Worm (Caenorhabditis elegans): ENCODE results near the gene F12F6.1.

The F12F6.1 gene

ce11 chrIV:11594191-11594673 is 10.5 kb downstream of the F12F6.1 start, which contains the start of gene mig-38 (continued):
- TF ChIP-seq syd-9 (tag; optimal IDR thresholded peaks at IDR 0.05) (peak; percentile 44), pag-3 (tag; optimal IDR thresholded peaks at IDR 0.05; ENCODE audit: borderline replicate concordance) (no peak), nhr-232 (tag; optimal IDR thresholded peaks at IDR 0.05) (no peak), unc-55 (GFP tag; optimal IDR thresholded peaks at IDR 0.05) (no peak), mec-3 (tag; optimal IDR thresholded peaks at IDR 0.05; ENCODE audit: borderline replicate concordance) (peak; percentile 31), ceh-9 (tag; optimal IDR thresholded peaks at IDR 0.05) (no peak), dve-1 (tag; optimal IDR thresholded peaks at IDR 0.05) (no peak), ceh-31 (tag; optimal IDR thresholded peaks at IDR 0.05) (peak; percentile 25), gmeb-2 (tag; optimal IDR thresholded peaks at IDR 0.05) (no peak), ama-1 (optimal IDR thresholded peaks at IDR 0.05) (peak; percentile 84)

- TF ChIP-seq pax-1 (tag; optimal IDR thresholded peaks at IDR 0.05) (no peak), ceh-34 (tag; optimal IDR thresholded peaks at IDR 0.05) (no peak), Y22D7AL.16 (tag; optimal IDR thresholded peaks at IDR 0.05) (no peak), ceh-24 (tag; optimal IDR thresholded peaks at IDR 0.05) (no peak), ceh-18 (tag; optimal IDR thresholded peaks at IDR 0.05) (no peak), nhr-11 (tag; optimal IDR thresholded peaks at IDR 0.05) (no peak), pha-4 (tag; optimal IDR thresholded peaks at IDR 0.05) (no peak), pros-1 (tag; optimal IDR thresholded peaks at IDR 0.05) (no peak), F13H6.1 (tag; optimal IDR thresholded peaks at IDR 0.05) (no peak), rnt-1 (tag; optimal IDR thresholded peaks at IDR 0.05) (no peak), fkh-10 (GFP tag; optimal IDR thresholded peaks at IDR 0.05) (no peak), mec-3 (tag; optimal IDR thresholded peaks at IDR 0.05; ENCODE audit: borderline replicate concordance) (no peak), ttx-3 (tag; optimal IDR thresholded peaks at IDR 0.05) (no peak)
Observed at ce11 chrIV:11597079-11597478, 13.3 kb downstream of the F12F6.1 start.

- TF ChIP-seq lim-6 (tag; optimal IDR thresholded peaks at IDR 0.05) (no peak), nhr-11 (tag; optimal IDR thresholded peaks at IDR 0.05) (no peak), hlh-30 (tag; optimal IDR thresholded peaks at IDR 0.05; ENCODE audit: insufficient read depth) (no peak), madf-2 (tag; optimal IDR thresholded peaks at IDR 0.05) (no peak), pha-4 (tag; optimal IDR thresholded peaks at IDR 0.05) (no peak), fkh-10 (GFP tag; optimal IDR thresholded peaks at IDR 0.05) (no peak), che-1 (tag; optimal IDR thresholded peaks at IDR 0.05) (no peak), zip-5 (tag; optimal IDR thresholded peaks at IDR 0.05) (no peak), sox-2 (GFP tag; IDR thresholded peaks at IDR 0.05) (no peak), C38D4.7 (GFP tag; optimal IDR thresholded peaks at IDR 0.05) (no peak), Y22D7AL.16 (tag; optimal IDR thresholded peaks at IDR 0.05) (no peak), tbx-7 (tag; optimal IDR thresholded peaks at IDR 0.05) (no peak), ref-2 (tag; optimal IDR thresholded peaks at IDR 0.05) (no peak)
Observed at ce11 chrIV:11599717-11600116, 16.0 kb downstream of the F12F6.1 start.

ce11 chrIV:11601721-11602405 is 18.1 kb downstream of the F12F6.1 start:
- TF ChIP-seq nhr-11 (tag; optimal IDR thresholded peaks at IDR 0.05) (no peak), ets-4 (tag; optimal IDR thresholded peaks at IDR 0.05) (no peak), hlh-13 (GFP tag; optimal IDR thresholded peaks at IDR 0.05) (no peak), Y22D7AL.16 (tag; optimal IDR thresholded peaks at IDR 0.05) (no peak), lin-11 (tag; optimal IDR thresholded peaks at IDR 0.05) (no peak), hlh-30 (tag; optimal IDR thresholded peaks at IDR 0.05; ENCODE audit: insufficient read depth) (no peak), madf-2 (tag; optimal IDR thresholded peaks at IDR 0.05) (no peak), pqm-1 (tag; optimal IDR thresholded peaks at IDR 0.05) (no peak), ceh-14 (tag; optimal IDR thresholded peaks at IDR 0.05) (no peak), C08G9.2 (tag; optimal IDR thresholded peaks at IDR 0.05) (no peak), pat-9 (tag; optimal IDR thresholded peaks at IDR 0.05) (peak; percentile 8), unc-86 (tag; optimal IDR thresholded peaks at IDR 0.05) (no peak), mec-3 (tag; optimal IDR thresholded peaks at IDR 0.05; ENCODE audit: borderline replicate concordance) (no peak), T23F11.4 (GFP tag; optimal IDR thresholded peaks at IDR 0.05) (no peak), pha-4 (tag; optimal IDR thresholded peaks at IDR 0.05) (no peak), rnt-1 (tag; optimal IDR thresholded peaks at IDR 0.05) (no peak), che-1 (tag; optimal IDR thresholded peaks at IDR 0.05) (peak; percentile 43), C38D4.7 (GFP tag; optimal IDR thresholded peaks at IDR 0.05) (no peak), ahr-1 (tag; optimal IDR thresholded peaks at IDR 0.05) (no peak), pax-1 (tag; optimal IDR thresholded peaks at IDR 0.05) (no peak), ceh-6 (GFP tag; optimal IDR thresholded peaks at IDR 0.05) (no peak), fkh-10 (GFP tag; optimal IDR thresholded peaks at IDR 0.05) (no peak), ceh-30 (tag; optimal IDR thresholded peaks at IDR 0.05) (no peak), tbx-7 (tag; optimal IDR thresholded peaks at IDR 0.05) (no peak), ttx-3 (tag; optimal IDR thresholded peaks at IDR 0.05) (no peak), ceh-9 (tag; optimal IDR thresholded peaks at IDR 0.05) (no peak), lim-6 (tag; optimal IDR thresholded peaks at IDR 0.05) (no peak), sox-4 (tag; optimal IDR thresholded peaks at IDR 0.05) (peak; percentile 16), ceh-18 (tag; optimal IDR thresholded peaks at IDR 0.05) (peak; percentile 23)
